Worm (Caenorhabditis elegans) whole organism, L2 larva: ENCODE results near the gene npr-13.
A peak's percentile ranks its signal among the peaks of the same experiment; 100 is the strongest.

ENCODE experiments used
- C34F6.9 ChIP-seq: fragments of 150-350 bp; optimal IDR thresholded peaks from 2 replicates; lab custom pipeline; 2014; ENCODE audit warnings: missing biosample characterization, missing genetic modification characterization
- F13H6.1 ChIP-seq: sonication (generic microtip); optimal IDR thresholded peaks from 2 replicates; lab custom pipeline; 2016; ENCODE audit warnings: missing genetic modification characterization, missing compliant biosample characterization
- R02D3.7 ChIP-seq: fragments of 150-350 bp; optimal IDR thresholded peaks from 2 replicates; lab custom pipeline; 2014; ENCODE audit warnings: missing biosample characterization, missing genetic modification characterization
- Y55F3AM.14 ChIP-seq: fragments of 200-800 bp; sonication (Bioruptor generic); optimal IDR thresholded peaks from 2 replicates; lab custom pipeline; 2018; ENCODE audit warnings: mild to moderate bottlenecking, missing genetic modification characterization, missing compliant biosample characterization
- alr-1 ChIP-seq: fragments of 150-350 bp; optimal IDR thresholded peaks from 2 replicates; lab custom pipeline; 2014; ENCODE audit warnings: missing biosample characterization, missing genetic modification characterization
- blmp-1 ChIP-seq: sonication (generic microtip); optimal IDR thresholded peaks from 2 replicates; lab custom pipeline; 2017; ENCODE audit warnings: missing genetic modification characterization, mild to moderate bottlenecking, missing compliant biosample characterization, antibody characterized with exemption, moderate library complexity; ENCODE audit not compliant: insufficient read depth
- ceh-82 ChIP-seq: fragments of 150-350 bp; optimal IDR thresholded peaks from 2 replicates; lab custom pipeline; 2014; ENCODE audit warnings: missing biosample characterization, missing genetic modification characterization
- egl-27 ChIP-seq: sonication (generic microtip); optimal IDR thresholded peaks from 3 replicates; lab custom pipeline; 2017; ENCODE audit warnings: missing biosample characterization, missing genetic modification reagents, missing genetic modification characterization
- elt-1 ChIP-seq: fragments of 150-350 bp; optimal IDR thresholded peaks from 2 replicates; lab custom pipeline; 2014; ENCODE audit warnings: missing biosample characterization, missing genetic modification characterization
- fos-1 ChIP-seq: fragments of 150-350 bp; optimal IDR thresholded peaks from 2 replicates; lab custom pipeline; 2014; ENCODE audit warnings: missing biosample characterization, missing genetic modification characterization
- gmeb-1 ChIP-seq: fragments of 150-350 bp; optimal IDR thresholded peaks from 2 replicates; lab custom pipeline; 2014; ENCODE audit warnings: missing biosample characterization, missing genetic modification characterization
- lin-11 ChIP-seq: fragments of 150-350 bp; sonication (generic microtip); optimal IDR thresholded peaks from 2 replicates; lab custom pipeline; 2014; ENCODE audit warnings: missing biosample characterization, missing genetic modification characterization, inconsistent platforms, mixed read lengths
- lsy-2 ChIP-seq, 2 experiments: fragments of 150-350 bp in 1 of 2; sonication (generic microtip) in 1 of 2; optimal IDR thresholded peaks; 2 replicates each; lab custom pipeline; 2014 to 2017; ENCODE audit warnings: missing biosample characterization in 2 of 2, missing genetic modification characterization in 2 of 2
- mab-5 ChIP-seq: fragments of 150-350 bp; optimal IDR thresholded peaks from 2 replicates; lab custom pipeline; 2014; ENCODE audit warnings: missing biosample characterization, missing genetic modification characterization
- mbf-1 ChIP-seq: sonication (generic microtip); optimal IDR thresholded peaks from 2 replicates; lab custom pipeline; 2017; ENCODE audit warnings: missing biosample characterization, missing genetic modification characterization
- mdl-1 ChIP-seq, 2 experiments: fragments of 150-350 bp in 1 of 2; sonication (generic microtip) in 1 of 2; optimal IDR thresholded peaks; 2 replicates each; lab custom pipeline; 2017; ENCODE audit warnings: missing biosample characterization in 2 of 2, missing genetic modification characterization in 2 of 2
- nhr-12 ChIP-seq: fragments of 150-350 bp; optimal IDR thresholded peaks from 2 replicates; lab custom pipeline; 2014; ENCODE audit warnings: missing biosample characterization, missing genetic modification characterization
- nhr-129 ChIP-seq: fragments of 150-350 bp; optimal IDR thresholded peaks from 2 replicates; lab custom pipeline; 2014; ENCODE audit warnings: missing biosample characterization, missing genetic modification characterization
- nhr-23 ChIP-seq: fragments of 150-350 bp; optimal IDR thresholded peaks from 2 replicates; lab custom pipeline; 2014; ENCODE audit warnings: missing biosample characterization, missing genetic modification reagents, missing genetic modification characterization
- nhr-237 ChIP-seq: fragments of 150-350 bp; optimal IDR thresholded peaks from 2 replicates; lab custom pipeline; 2014; ENCODE audit warnings: missing biosample characterization, missing genetic modification characterization
- nhr-25 ChIP-seq: fragments of 150-350 bp; sonication (generic microtip); optimal IDR thresholded peaks from 3 replicates; lab custom pipeline; 2014; ENCODE audit warnings: missing biosample characterization, missing genetic modification characterization
- sem-4 ChIP-seq: fragments of 150-350 bp; optimal IDR thresholded peaks from 2 replicates; lab custom pipeline; 2014; ENCODE audit warnings: missing biosample characterization, missing genetic modification reagents, missing genetic modification characterization
- skn-1 ChIP-seq: sonication (generic microtip); optimal IDR thresholded peaks from 2 replicates; lab custom pipeline; 2017; ENCODE audit warnings: missing biosample characterization, missing genetic modification characterization
- sma-3 ChIP-seq: sonication (generic microtip); optimal IDR thresholded peaks from 2 replicates; lab custom pipeline; 2016; ENCODE audit warnings: missing genetic modification reagents, missing genetic modification characterization, missing compliant biosample characterization
- sma-9 ChIP-seq, 2 experiments: fragments of 150-350 bp in 1 of 2; sonication (generic microtip) in 1 of 2; optimal IDR thresholded peaks; 2 replicates each; lab custom pipeline; 2014 to 2016; ENCODE audit warnings: missing genetic modification characterization in 2 of 2, mild to moderate bottlenecking in 1 of 2, missing biosample characterization in 1 of 2, missing compliant biosample characterization in 1 of 2, missing genetic modification reagents in 1 of 2, moderate library complexity in 1 of 2
- snpc-4 ChIP-seq: fragments of 150-350 bp; optimal IDR thresholded peaks from 2 replicates; lab custom pipeline; 2014; ENCODE audit warnings: missing biosample characterization, missing genetic modification characterization
- unc-39 ChIP-seq: fragments of 150-350 bp; optimal IDR thresholded peaks from 2 replicates; lab custom pipeline; 2014; ENCODE audit warnings: missing biosample characterization, missing genetic modification characterization
- unc-55 ChIP-seq: fragments of 150-350 bp; sonication (generic microtip); optimal IDR thresholded peaks from 3 replicates; lab custom pipeline; 2014; ENCODE audit warnings: missing biosample characterization, missing genetic modification reagents, missing genetic modification characterization
- unc-62 ChIP-seq: fragments of 150-350 bp; optimal IDR thresholded peaks from 2 replicates; lab custom pipeline; 2014; ENCODE audit warnings: missing biosample characterization, missing genetic modification reagents, missing genetic modification characterization
- zag-1 ChIP-seq: fragments of 150-350 bp; optimal IDR thresholded peaks from 2 replicates; lab custom pipeline; 2014; ENCODE audit warnings: missing biosample characterization, missing genetic modification characterization
- ztf-1 ChIP-seq: fragments of 200-800 bp; sonication (Bioruptor generic); conservative IDR thresholded peaks from 2 replicates; pipeline ENCODE4 v1.3.6; 2022; ENCODE audit warnings: missing genetic modification characterization, missing compliant biosample characterization
- ztf-4 ChIP-seq: fragments of 150-350 bp; optimal IDR thresholded peaks from 2 replicates; lab custom pipeline; 2014; ENCODE audit warnings: missing biosample characterization, missing genetic modification characterization

npr-13 gene

ce11 chrV:14847291-14847915 lies 11.0 kb downstream of the npr-13 start, which contains the start of gene ret-1:
Gene ret-1 (minus strand): TSS chrV:14847413.
- TF ChIP-seq mab-5 (tag; lab: Kevin White, UChicago) (no peak), sma-9 (GFP tag; optimal IDR thresholded peaks at IDR 0.05; lab: Kevin White, UChicago) (peak; percentile 41), sma-9 (tag; optimal IDR thresholded peaks at IDR 0.05; lab: Kevin White, UChicago) (no peak), nhr-129 (tag; lab: Kevin White, UChicago) (peak; percentile 73), ztf-1 (GFP tag; lab: Robert Waterston, UW) (no peak), F13H6.1 (tag; lab: Kevin White, UChicago) (peak; percentile 68), Y55F3AM.14 (GFP tag; lab: Kevin White, UChicago) (peak; percentile 68), C34F6.9 (tag; lab: Kevin White, UChicago) (peak; percentile 38), mdl-1 (tag; optimal IDR thresholded peaks at IDR 0.05; lab: Kevin White, UChicago) (peak in 1 of 2 experiments; percentile 25)
- TF ChIP-seq, all 48 proteins: peak for 6

ce11 chrV:14841660-14842059 lies 16.7 kb downstream of the npr-13 start:
- TF ChIP-seq ztf-1 (GFP tag; lab: Robert Waterston, UW) (no peak), sma-3 (no peak), mbf-1 (tag; lab: Kevin White, UChicago) (no peak), skn-1 (no peak), fos-1 (tag; lab: Kevin White, UChicago) (no peak), alr-1 (tag; lab: Kevin White, UChicago) (no peak), unc-62 (GFP tag; lab: Kevin White, UChicago) (no peak), blmp-1 (no peak), nhr-237 (tag; lab: Kevin White, UChicago) (no peak)
- TF ChIP-seq, all 48 proteins: peak for 0

DNA sequence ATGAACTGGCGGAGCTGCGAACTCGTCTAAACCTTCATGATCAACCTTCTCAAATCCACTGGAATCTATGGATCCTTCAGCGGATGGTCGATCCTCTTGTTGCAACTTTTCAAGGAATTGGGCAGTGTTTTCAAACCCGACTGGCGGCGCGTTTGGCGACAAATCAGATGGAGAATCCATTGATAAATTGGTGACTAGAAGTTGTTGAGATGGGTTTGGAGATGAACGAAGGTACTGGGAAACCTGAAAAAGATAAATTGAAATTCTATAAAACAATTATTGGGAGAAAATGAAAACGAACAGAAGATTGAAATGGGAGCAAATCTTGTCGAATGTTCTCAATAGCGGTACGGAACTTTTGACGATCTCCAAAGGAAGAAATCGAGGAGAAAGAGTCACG lies 20.3 kb downstream of the npr-13 start:
- no peak for TF ChIP-seq C34F6.9 (tag; lab: Kevin White, UChicago)
- no peak for TF ChIP-seq ztf-4 (tag; lab: Kevin White, UChicago)
- no peak for TF ChIP-seq nhr-23 (tag; lab: Kevin White, UChicago)
- no peak for TF ChIP-seq Y55F3AM.14 (GFP tag; lab: Kevin White, UChicago)
- TF ChIP-seq ceh-82 (tag; lab: Kevin White, UChicago) = no peak
- TF ChIP-seq nhr-12 (tag; lab: Kevin White, UChicago) = no peak
- no peak for TF ChIP-seq lsy-2 (tag; optimal IDR thresholded peaks at IDR 0.05; lab: Kevin White, UChicago)
- no peak for TF ChIP-seq nhr-129 (tag; lab: Kevin White, UChicago)
- TF ChIP-seq mbf-1 (tag; lab: Kevin White, UChicago) = no peak
- no peak for TF ChIP-seq nhr-25
- no peak for TF ChIP-seq mdl-1 (tag; optimal IDR thresholded peaks at IDR 0.05; lab: Kevin White, UChicago)
- TF ChIP-seq, all 48 proteins: peak for 0

- TF ChIP-seq ztf-1 (GFP tag; lab: Robert Waterston, UW) (no peak), R02D3.7 (tag; lab: Kevin White, UChicago) (no peak), mbf-1 (tag; lab: Kevin White, UChicago) (no peak), F13H6.1 (tag; lab: Kevin White, UChicago) (peak; percentile 13), snpc-4 (tag; lab: Kevin White, UChicago) (no peak), lsy-2 (tag; optimal IDR thresholded peaks at IDR 0.05; lab: Kevin White, UChicago) (peak in 1 of 2 experiments; percentile 6), lin-11 (tag; lab: Kevin White, UChicago) (no peak), mdl-1 (tag; optimal IDR thresholded peaks at IDR 0.05; lab: Kevin White, UChicago) (no peak), unc-62 (GFP tag; lab: Kevin White, UChicago) (no peak)
Measured at ce11 chrV:14835075-14835991, 23.1 kb downstream of the npr-13 start.

- TF ChIP-seq F13H6.1 (tag; lab: Kevin White, UChicago) (peak; percentile 39), gmeb-1 (no peak), ceh-82 (tag; lab: Kevin White, UChicago) (no peak), unc-62 (GFP tag; lab: Kevin White, UChicago) (no peak), nhr-129 (tag; lab: Kevin White, UChicago) (peak; percentile 36), zag-1 (tag; lab: Kevin White, UChicago) (peak; percentile 42), unc-39 (no peak), mab-5 (tag; lab: Kevin White, UChicago) (peak; percentile 31), elt-1 (tag; lab: Kevin White, UChicago) (no peak), C34F6.9 (tag; lab: Kevin White, UChicago) (peak; percentile 44), sma-9 (GFP tag; optimal IDR thresholded peaks at IDR 0.05; lab: Kevin White, UChicago) (peak; percentile 5), sma-9 (tag; optimal IDR thresholded peaks at IDR 0.05; lab: Kevin White, UChicago) (no peak), mdl-1 (tag; optimal IDR thresholded peaks at IDR 0.05; lab: Kevin White, UChicago) (peak in 1 of 2 experiments; percentile 44), nhr-23 (tag; lab: Kevin White, UChicago) (no peak), unc-55 (peak; percentile 32), sem-4 (tag; lab: Kevin White, UChicago) (peak; percentile 15), R02D3.7 (tag; lab: Kevin White, UChicago) (no peak), egl-27 (tag; lab: Kevin White, UChicago) (no peak), nhr-237 (tag; lab: Kevin White, UChicago) (no peak), lsy-2 (tag; optimal IDR thresholded peaks at IDR 0.05; lab: Kevin White, UChicago) (peak in 1 of 2 experiments; percentile 18)
- TF ChIP-seq, all 48 proteins: peak for 10
Measured at ce11 chrV:14833219-14833618, 25.2 kb downstream of the npr-13 start.
